5 worm cellular contexts compared by ENCODE assay signal in the genomic region with DNA sequence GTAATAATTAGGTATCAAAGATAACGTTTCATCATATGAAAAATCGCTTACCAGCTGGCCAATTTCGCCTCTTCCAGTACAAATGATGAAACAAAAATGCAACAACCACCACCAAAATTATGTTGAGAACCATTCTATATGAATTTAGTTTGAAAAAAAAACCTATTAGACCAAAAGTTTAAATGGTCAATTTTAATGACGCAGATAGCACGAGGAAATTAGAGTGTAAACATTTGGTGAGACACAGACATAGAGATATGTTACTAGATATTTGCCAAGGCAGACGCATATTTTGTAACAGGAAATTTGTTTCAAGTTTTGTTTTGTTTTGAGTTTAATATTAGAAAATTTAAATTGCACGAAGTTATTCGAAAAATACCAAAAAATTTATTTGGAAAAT.
TF ChIP-seq lines count a peak whose summit lies in the region.

A gene (minus strand): TSS at position 211 of the 400 bp plus-strand sequence.

TF ChIP-seq in whole organism, L1 larva, 84 proteins besides CTCF, POLR2A, EP300 and RAD21:
- TF ChIP-seq lin-35 (GFP tag; optimal IDR thresholded peaks at IDR 0.05; lab: Kevin White, UChicago) (peak in 1 of 2 experiments; percentile 17), mep-1 (tag; optimal IDR thresholded peaks at IDR 0.05; lab: Kevin White, UChicago) (peak; percentile 8), nhr-85 (tag; lab: Kevin White, UChicago) (peak; percentile 54), nhr-71 (tag; optimal IDR thresholded peaks at IDR 0.05; lab: Kevin White, UChicago) (peak; percentile 32), nhr-20 (tag; optimal IDR thresholded peaks at IDR 0.05; lab: Kevin White, UChicago) (peak; percentile 23), elt-2 (tag; optimal IDR thresholded peaks at IDR 0.05; lab: Kevin White, UChicago) (no peak), dpl-1 (GFP tag; optimal IDR thresholded peaks at IDR 0.05; lab: Kevin White, UChicago) (peak in 2 of 3 experiments; percentile 6 to 14), alr-1 (tag; optimal IDR thresholded peaks at IDR 0.05; lab: Kevin White, UChicago; ENCODE audit: borderline replicate concordance) (no peak), efl-1 (optimal IDR thresholded peaks at IDR 0.05; lab: Kevin White, UChicago) (peak; percentile 39 to 51), efl-1 (GFP tag; optimal IDR thresholded peaks at IDR 0.05 in 1 of 2; lab: Kevin White, UChicago) (peak in 1 of 2 experiments; percentile 3), ceh-82 (tag; optimal IDR thresholded peaks at IDR 0.05; lab: Kevin White, UChicago) (peak in 1 of 3 experiments; percentile 7), skn-1 (tag; optimal IDR thresholded peaks at IDR 0.05; lab: Kevin White, UChicago) (no peak)

TF ChIP-seq in whole organism, L2 larva, 48 proteins besides CTCF, POLR2A, EP300 and RAD21:
- no peak for TF ChIP-seq blmp-1 (tag; optimal IDR thresholded peaks at IDR 0.05; lab: Kevin White, UChicago; ENCODE audit: insufficient read depth)
- TF ChIP-seq unc-39 (tag; optimal IDR thresholded peaks at IDR 0.05; lab: Kevin White, UChicago), result no peak
- no peak for TF ChIP-seq elt-3 (tag; optimal IDR thresholded peaks at IDR 0.05; lab: Kevin White, UChicago)
- no peak for TF ChIP-seq nhr-12 (tag; optimal IDR thresholded peaks at IDR 0.05; lab: Kevin White, UChicago)
- peak; percentile 47 for TF ChIP-seq sma-9 (GFP tag; optimal IDR thresholded peaks at IDR 0.05; lab: Kevin White, UChicago)
- no peak for TF ChIP-seq sma-9 (tag; optimal IDR thresholded peaks at IDR 0.05; lab: Kevin White, UChicago)
- peak; percentile 12 for TF ChIP-seq nhr-129 (tag; optimal IDR thresholded peaks at IDR 0.05; lab: Kevin White, UChicago)
- TF ChIP-seq aly-2 (tag; optimal IDR thresholded peaks at IDR 0.05; lab: Kevin White, UChicago), result no peak
- peak; percentile 50 for TF ChIP-seq C34F6.9 (tag; optimal IDR thresholded peaks at IDR 0.05; lab: Kevin White, UChicago)
- no peak for TF ChIP-seq Y55F3AM.14 (GFP tag; optimal IDR thresholded peaks at IDR 0.05; lab: Kevin White, UChicago)
- TF ChIP-seq lin-11 (tag; optimal IDR thresholded peaks at IDR 0.05; lab: Kevin White, UChicago), result no peak
- no peak for TF ChIP-seq nhr-21 (tag; optimal IDR thresholded peaks at IDR 0.05; lab: Kevin White, UChicago)
- TF ChIP-seq ama-1 (optimal IDR thresholded peaks at IDR 0.05; lab: Kevin White, UChicago), result no peak
- TF ChIP-seq ZK546.5 (tag; optimal IDR thresholded peaks at IDR 0.05; lab: Kevin White, UChicago), result no peak
- TF ChIP-seq fos-1 (tag; optimal IDR thresholded peaks at IDR 0.05; lab: Kevin White, UChicago), result peak; percentile 19

TF ChIP-seq in whole organism, L3 larva, 47 proteins besides CTCF, POLR2A, EP300 and RAD21:
- TF ChIP-seq elt-1 (tag; optimal IDR thresholded peaks at IDR 0.05; lab: Kevin White, UChicago), result no peak
- no peak for TF ChIP-seq nhr-76 (tag; optimal IDR thresholded peaks at IDR 0.05; lab: Kevin White, UChicago)
- peak; percentile 59 for TF ChIP-seq pha-4 (tag; optimal IDR thresholded peaks at IDR 0.05; lab: Kevin White, UChicago)
- no peak for TF ChIP-seq ama-1 (optimal IDR thresholded peaks at IDR 0.05; lab: Kevin White, UChicago)
- TF ChIP-seq tbx-2 (tag; optimal IDR thresholded peaks at IDR 0.05; lab: Kevin White, UChicago), result no peak
- no peak for TF ChIP-seq nhr-28 (tag; optimal IDR thresholded peaks at IDR 0.05; lab: Kevin White, UChicago)
- TF ChIP-seq ceh-16 (tag; optimal IDR thresholded peaks at IDR 0.05; lab: Kevin White, UChicago), result no peak
- no peak for TF ChIP-seq egl-5 (tag; optimal IDR thresholded peaks at IDR 0.05; lab: Kevin White, UChicago)
- TF ChIP-seq eor-1 (tag; optimal IDR thresholded peaks at IDR 0.05; lab: Kevin White, UChicago), result no peak
- TF ChIP-seq elt-2 (tag; optimal IDR thresholded peaks at IDR 0.05; lab: Kevin White, UChicago), result peak; percentile 20
- no peak for TF ChIP-seq R02D3.7 (tag; optimal IDR thresholded peaks at IDR 0.05; lab: Kevin White, UChicago)
- no peak for TF ChIP-seq ZK546.5 (tag; optimal IDR thresholded peaks at IDR 0.05; lab: Kevin White, UChicago)
- TF ChIP-seq jun-1 (tag; optimal IDR thresholded peaks at IDR 0.05; lab: Kevin White, UChicago), result no peak
- TF ChIP-seq nfya-1 (tag; optimal IDR thresholded peaks at IDR 0.05; lab: Kevin White, UChicago; ENCODE audit: insufficient read depth), result no peak
- TF ChIP-seq mml-1 (tag; optimal IDR thresholded peaks at IDR 0.05; lab: Kevin White, UChicago), result no peak

TF ChIP-seq in whole organism, L4 larva, 104 proteins besides CTCF, POLR2A, EP300 and RAD21:
- TF ChIP-seq nhr-10 (tag; optimal IDR thresholded peaks at IDR 0.05; lab: Kevin White, UChicago), result no peak
- TF ChIP-seq duxl-1 (tag; optimal IDR thresholded peaks at IDR 0.05; lab: Kevin White, UChicago; ENCODE audit: poor library complexity), result no peak
- TF ChIP-seq jun-1 (tag; optimal IDR thresholded peaks at IDR 0.05; lab: Kevin White, UChicago), result no peak
- TF ChIP-seq mep-1 (tag; optimal IDR thresholded peaks at IDR 0.05; lab: Kevin White, UChicago), result no peak
- TF ChIP-seq mdl-1 (tag; optimal IDR thresholded peaks at IDR 0.05; lab: Kevin White, UChicago), result peak in 1 of 2 experiments; percentile 14
- TF ChIP-seq Y48G9A.11 (GFP tag; IDR thresholded peaks at IDR 0.05; lab: Robert Waterston, UW), result no peak
- no peak for TF ChIP-seq ctbp-1 (GFP tag; IDR thresholded peaks at IDR 0.05; lab: Robert Waterston, UW)
- TF ChIP-seq vab-7 (GFP tag; IDR thresholded peaks at IDR 0.05; lab: Robert Waterston, UW), result no peak
- TF ChIP-seq gei-8 (GFP tag; optimal IDR thresholded peaks at IDR 0.05; lab: Kevin White, UChicago), result no peak
- TF ChIP-seq pqm-1 (tag; optimal IDR thresholded peaks at IDR 0.05; lab: Kevin White, UChicago), result peak; percentile 24
- no peak for TF ChIP-seq sdz-12 (GFP tag; optimal IDR thresholded peaks at IDR 0.05; lab: Kevin White, UChicago)
- TF ChIP-seq snpc-1.2 (GFP tag; IDR thresholded peaks at IDR 0.05; lab: Robert Waterston, UW), result no peak
- TF ChIP-seq F49E8.2 (tag; optimal IDR thresholded peaks at IDR 0.05; lab: Kevin White, UChicago; ENCODE audit: borderline replicate concordance), result no peak
- TF ChIP-seq fos-1 (tag; optimal IDR thresholded peaks at IDR 0.05; lab: Kevin White, UChicago), result no peak
- TF ChIP-seq lin-13 (GFP tag; optimal IDR thresholded peaks at IDR 0.05; lab: Kevin White, UChicago), result no peak
- no peak for TF ChIP-seq tag-97 (GFP tag; IDR thresholded peaks at IDR 0.05; lab: Robert Waterston, UW)
- TF ChIP-seq nhr-28 (tag; optimal IDR thresholded peaks at IDR 0.05; lab: Kevin White, UChicago), result peak; percentile 75
- no peak for TF ChIP-seq daf-16 (GFP tag; optimal IDR thresholded peaks at IDR 0.05; lab: Kevin White, UChicago)
- peak; percentile 58 for TF ChIP-seq daf-16 (tag; optimal IDR thresholded peaks at IDR 0.05; lab: Kevin White, UChicago)
- peak; percentile 7 for TF ChIP-seq hlh-30 (tag; optimal IDR thresholded peaks at IDR 0.05; lab: Kevin White, UChicago; ENCODE audit: insufficient read depth)

TF ChIP-seq in whole organism, young adult, 124 proteins besides CTCF, POLR2A, EP300 and RAD21:
- TF ChIP-seq hmg-1.2 (GFP tag; IDR thresholded peaks at IDR 0.05; lab: Robert Waterston, UW) (peak; percentile 34; the same call in 1 of the 2 replicates), nhr-80 (tag; optimal IDR thresholded peaks at IDR 0.05; lab: Kevin White, UChicago) (peak; percentile 8), dpff-1 (tag; optimal IDR thresholded peaks at IDR 0.05; lab: Kevin White, UChicago) (no peak)
